Fruit fly (Drosophila melanogaster): ENCODE results near the gene CG11327.

- TF ChIP-seq CG16779 (tag; optimal IDR thresholded peaks at IDR 0.05), result no peak
- no peak for TF ChIP-seq CG34406 (GFP tag; optimal IDR thresholded peaks at IDR 0.05)
Measured at dm6 chr2L:6663562-6664051, 22.9 kb downstream of the CG11327 start, which contains the start of the genes CG13771, CG34310 and cup.
